Worm (Caenorhabditis elegans) whole organism, L2 larva: ENCODE data around the gene R09D1.14.

ENCODE experiments used
- R02D3.7 ChIP-seq: fragments of 150-350 bp; optimal IDR thresholded peaks from 2 replicates; lab custom pipeline; 2014; ENCODE audit warnings: missing biosample characterization, missing genetic modification characterization
- ama-1 ChIP-seq: fragments of 150-350 bp; optimal IDR thresholded peaks from 2 replicates; lab custom pipeline; 2018; ENCODE audit warnings: inconsistent platforms
- fos-1 ChIP-seq: fragments of 150-350 bp; optimal IDR thresholded peaks from 2 replicates; lab custom pipeline; 2014; ENCODE audit warnings: missing biosample characterization, missing genetic modification characterization
- lin-11 ChIP-seq: fragments of 150-350 bp; sonication (generic microtip); optimal IDR thresholded peaks from 2 replicates; lab custom pipeline; 2014; ENCODE audit warnings: missing biosample characterization, missing genetic modification characterization, inconsistent platforms, mixed read lengths
- lin-13 ChIP-seq: fragments of 150-350 bp; optimal IDR thresholded peaks from 2 replicates; lab custom pipeline; 2014; ENCODE audit warnings: missing biosample characterization, missing genetic modification reagents, missing genetic modification characterization
- nhr-10 ChIP-seq: sonication (generic microtip); optimal IDR thresholded peaks from 2 replicates; lab custom pipeline; 2017; ENCODE audit warnings: missing biosample characterization, missing genetic modification characterization
- nhr-25 ChIP-seq: fragments of 150-350 bp; sonication (generic microtip); optimal IDR thresholded peaks from 3 replicates; lab custom pipeline; 2014; ENCODE audit warnings: missing biosample characterization, missing genetic modification characterization
- nhr-77 ChIP-seq: fragments of 150-350 bp; optimal IDR thresholded peaks from 2 replicates; lab custom pipeline; 2014; ENCODE audit warnings: missing biosample characterization, missing genetic modification characterization
- snpc-4 ChIP-seq: fragments of 150-350 bp; optimal IDR thresholded peaks from 2 replicates; lab custom pipeline; 2014; ENCODE audit warnings: missing biosample characterization, missing genetic modification characterization
- unc-39 ChIP-seq: fragments of 150-350 bp; optimal IDR thresholded peaks from 2 replicates; lab custom pipeline; 2014; ENCODE audit warnings: missing biosample characterization, missing genetic modification characterization
- unc-55 ChIP-seq: fragments of 150-350 bp; sonication (generic microtip); optimal IDR thresholded peaks from 3 replicates; lab custom pipeline; 2014; ENCODE audit warnings: missing biosample characterization, missing genetic modification reagents, missing genetic modification characterization
- unc-62 ChIP-seq: fragments of 150-350 bp; optimal IDR thresholded peaks from 2 replicates; lab custom pipeline; 2014; ENCODE audit warnings: missing biosample characterization, missing genetic modification reagents, missing genetic modification characterization
- zag-1 ChIP-seq: fragments of 150-350 bp; optimal IDR thresholded peaks from 2 replicates; lab custom pipeline; 2014; ENCODE audit warnings: missing biosample characterization, missing genetic modification characterization
- ztf-11 ChIP-seq: sonication (generic microtip); optimal IDR thresholded peaks from 2 replicates; lab custom pipeline; 2017; ENCODE audit warnings: missing biosample characterization, missing genetic modification characterization

ce11 chrII:9436009-9436408 lies 23.4 kb downstream of the R09D1.14 start, which contains the start of gene kin-16:
- TF ChIP-seq zag-1 (no peak), ztf-11 (no peak), snpc-4 (tag; lab: Kevin White, UChicago) (no peak), nhr-77 (tag; lab: Kevin White, UChicago) (no peak), unc-62 (GFP tag; lab: Kevin White, UChicago) (no peak), nhr-25 (no peak), ama-1 (lab: Kevin White, UChicago) (no peak), unc-39 (tag; lab: Kevin White, UChicago) (no peak), unc-55 (no peak), fos-1 (tag; lab: Kevin White, UChicago) (no peak), lin-11 (no peak), lin-13 (GFP tag; lab: Kevin White, UChicago) (no peak), nhr-10 (tag; lab: Kevin White, UChicago) (no peak), R02D3.7 (tag; lab: Kevin White, UChicago) (no peak)
